Fruit fly (Drosophila melanogaster) whole organism, adult: ENCODE results near the gene rdhB.

ENCODE experiments used
- CG11617 ChIP-seq: fragments of 200-800 bp; sonication (Bioruptor generic); optimal IDR thresholded peaks from 2 replicates; lab custom pipeline; 2017; ENCODE audit warnings: mild to moderate bottlenecking, missing biosample characterization, missing genetic modification reagents, missing genetic modification characterization
- CG12768 ChIP-seq: fragments of 200-800 bp; sonication (Bioruptor generic); optimal IDR thresholded peaks from 2 replicates; lab custom pipeline; 2017; ENCODE audit warnings: missing biosample characterization, missing genetic modification characterization, mild to moderate bottlenecking, moderate library complexity, missing genetic modification reagents
- CG14711 ChIP-seq: fragments of 200-800 bp; sonication (Bioruptor generic); optimal IDR thresholded peaks from 2 replicates; lab custom pipeline; 2018; ENCODE audit warnings: missing biosample characterization, mild to moderate bottlenecking, missing genetic modification characterization, moderate library complexity
- CG1620 ChIP-seq: fragments of 200-800 bp; sonication (Bioruptor generic); optimal IDR thresholded peaks from 2 replicates; lab custom pipeline; 2016; ENCODE audit warnings: missing biosample characterization, missing genetic modification characterization
- CG5204 ChIP-seq: fragments of 200-800 bp; sonication (Bioruptor generic); optimal IDR thresholded peaks from 2 replicates; lab custom pipeline; 2016; ENCODE audit warnings: missing biosample characterization, missing genetic modification characterization
- Clk ChIP-seq: fragments of 200-800 bp; sonication (Bioruptor generic); optimal IDR thresholded peaks from 2 replicates; lab custom pipeline; 2017; ENCODE audit warnings: missing biosample characterization, missing genetic modification characterization
- Crg-1 ChIP-seq: fragments of 200-800 bp; sonication (Bioruptor generic); optimal IDR thresholded peaks from 2 replicates; lab custom pipeline; 2016; ENCODE audit warnings: missing biosample characterization, missing genetic modification characterization
- cnc ChIP-seq, 2 experiments: fragments of >200 bp; optimal IDR thresholded peaks; 2 replicates each; lab custom pipeline; 2017
- ovo ChIP-seq: fragments of 200-800 bp; sonication (Bioruptor generic); optimal IDR thresholded peaks from 2 replicates; lab custom pipeline; 2016; ENCODE audit warnings: missing biosample characterization, missing genetic modification characterization
- tj ChIP-seq: fragments of 200-800 bp; sonication (Bioruptor generic); optimal IDR thresholded peaks from 3 replicates; lab custom pipeline; 2017; ENCODE audit warnings: missing biosample characterization, mild to moderate bottlenecking, missing genetic modification characterization, moderate library complexity

- TF ChIP-seq CG12768 (GFP tag; lab: Kevin White, UChicago) (no peak), CG5204 (GFP tag; lab: Kevin White, UChicago) (no peak), Crg-1 (GFP tag; lab: Kevin White, UChicago) (no peak), CG1620 (GFP tag; lab: Kevin White, UChicago) (no peak), tj (GFP tag; lab: Kevin White, UChicago) (no peak), CG14711 (tag; lab: Kevin White, UChicago) (no peak), Clk (GFP tag; lab: Kevin White, UChicago) (no peak), ovo (GFP tag; lab: Kevin White, UChicago) (no peak), cnc (optimal IDR thresholded peaks at IDR 0.05; lab: Kevin White, UChicago) (no peak), CG11617 (GFP tag; lab: Kevin White, UChicago) (no peak)
Observed at dm6 chr3R:22365660-22366195, 14.2 kb downstream of the rdhB start, which contains the start of gene CG5382.
